Worm (Caenorhabditis elegans): ENCODE results near the gene srlf-7.

DNA sequence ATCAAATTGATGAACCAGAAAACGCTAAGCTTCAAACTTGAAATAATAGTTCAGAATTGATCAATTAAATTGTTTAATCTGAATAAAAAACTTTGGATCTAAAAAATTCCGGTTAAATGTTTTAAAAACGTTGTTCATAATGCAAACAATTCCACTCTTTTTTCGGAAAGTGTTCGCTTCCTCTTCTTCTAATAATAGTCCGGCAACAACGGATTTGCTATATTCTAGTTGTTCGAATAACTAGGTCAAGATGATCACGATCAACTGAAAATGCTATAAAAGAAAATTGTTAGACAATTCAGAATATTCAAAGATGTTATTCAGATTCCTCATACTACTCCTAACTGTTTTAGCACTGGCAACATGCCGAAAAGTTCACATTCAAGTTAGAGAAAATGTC lies 41.8 kb downstream of the srlf-7 start, which contains the start of gene D2024.4:
- TF ChIP-seq Y56A3A.18 (GFP tag; IDR thresholded peaks at IDR 0.05), result no peak
- no peak for TF ChIP-seq ceh-91 (GFP tag; IDR thresholded peaks at IDR 0.05)
